Fruit fly (Drosophila melanogaster) whole organism, embryonic: ENCODE measurements around the gene FucTA.
A peak's percentile ranks its signal among the peaks of the same experiment; 100 is the strongest.

Source experiments
- Asciz ChIP-seq: fragments of 200-800 bp; sonication (Bioruptor generic); optimal IDR thresholded peaks from 2 replicates; lab custom pipeline; 2017; ENCODE audit warnings: missing biosample characterization, mild to moderate bottlenecking, missing genetic modification characterization, missing genetic modification reagents
- Bdp1 ChIP-seq: fragments of 200-800 bp; sonication (Bioruptor generic); optimal IDR thresholded peaks from 3 replicates; lab custom pipeline; 2016; ENCODE audit warnings: missing biosample characterization, missing genetic modification characterization
- Bteb2 ChIP-seq: fragments of 200-800 bp; sonication (Bioruptor generic); optimal IDR thresholded peaks from 2 replicates; lab custom pipeline; 2016; ENCODE audit warnings: missing biosample characterization, missing genetic modification characterization
- CG11398 ChIP-seq: fragments of 200-800 bp; sonication (Bioruptor generic); optimal IDR thresholded peaks from 2 replicates; lab custom pipeline; 2016; ENCODE audit warnings: missing biosample characterization, missing genetic modification characterization
- CG12104 ChIP-seq: fragments of 200-800 bp; sonication (Bioruptor generic); optimal IDR thresholded peaks from 3 replicates; lab custom pipeline; 2016; ENCODE audit warnings: missing biosample characterization, missing genetic modification characterization
- CG12744 ChIP-seq: fragments of 200-800 bp; sonication (Bioruptor generic); optimal IDR thresholded peaks from 2 replicates; lab custom pipeline; 2016; ENCODE audit warnings: missing biosample characterization, missing genetic modification characterization
- CG14667 ChIP-seq: fragments of 200-800 bp; sonication (Bioruptor generic); IDR thresholded peaks from 2 replicates; pipeline ENCODE4 v1.3.6; 2022; ENCODE audit warnings: missing biosample characterization, missing genetic modification characterization
- CG15514 ChIP-seq: fragments of 200-800 bp; sonication (Bioruptor generic); optimal IDR thresholded peaks from 3 replicates; lab custom pipeline; 2017; ENCODE audit warnings: missing biosample characterization, missing genetic modification characterization, mild to moderate bottlenecking, moderate library complexity, missing genetic modification reagents
- CG17385 ChIP-seq: fragments of 200-800 bp; sonication (Bioruptor generic); optimal IDR thresholded peaks from 3 replicates; lab custom pipeline; 2018; ENCODE audit warnings: missing biosample characterization, mild to moderate bottlenecking, missing genetic modification characterization
- CG18599 ChIP-seq: fragments of 200-800 bp; sonication (Bioruptor generic); optimal IDR thresholded peaks from 3 replicates; lab custom pipeline; 2017; ENCODE audit warnings: missing biosample characterization, missing genetic modification characterization, mild to moderate bottlenecking, moderate library complexity, missing genetic modification reagents
- CG2116 ChIP-seq: fragments of 200-800 bp; sonication (Bioruptor generic); optimal IDR thresholded peaks from 3 replicates; lab custom pipeline; 2018; ENCODE audit warnings: missing biosample characterization, mild to moderate bottlenecking, missing genetic modification characterization
- CG2712 ChIP-seq: fragments of 200-800 bp; optimal IDR thresholded peaks from 3 replicates; lab custom pipeline; 2019; ENCODE audit warnings: missing biosample characterization, mild to moderate bottlenecking, missing genetic modification characterization, moderate library complexity
- CG3281 ChIP-seq: fragments of 200-800 bp; sonication (Bioruptor generic); optimal IDR thresholded peaks from 3 replicates; lab custom pipeline; 2017; ENCODE audit warnings: missing biosample characterization, mild to moderate bottlenecking, missing genetic modification characterization
- CG33557 ChIP-seq: fragments of 200-800 bp; sonication (Bioruptor generic); optimal IDR thresholded peaks from 2 replicates; lab custom pipeline; 2019; ENCODE audit warnings: missing biosample characterization, mild to moderate bottlenecking, missing genetic modification characterization, moderate library complexity
- CG7786 ChIP-seq: fragments of 200-800 bp; sonication (Bioruptor generic); optimal IDR thresholded peaks from 2 replicates; lab custom pipeline; 2016; ENCODE audit warnings: missing biosample characterization, missing genetic modification characterization
- D19B ChIP-seq: fragments of 200-800 bp; sonication (Bioruptor generic); optimal IDR thresholded peaks from 2 replicates; lab custom pipeline; 2017; ENCODE audit warnings: missing biosample characterization, mild to moderate bottlenecking, missing genetic modification characterization
- Dek ChIP-seq: fragments of 200-800 bp; sonication (Bioruptor generic); optimal IDR thresholded peaks from 3 replicates; lab custom pipeline; 2019; ENCODE audit warnings: missing biosample characterization, mild to moderate bottlenecking, missing genetic modification characterization, moderate library complexity
- Dfd ChIP-seq, 2 experiments: fragments of >200 bp; optimal IDR thresholded peaks; 2 replicates each; lab custom pipeline; 2017; ENCODE audit warnings: missing biosample characterization in 2 of 2, missing genetic modification characterization in 2 of 2
- Dip3 ChIP-seq: fragments of 200-800 bp; sonication (Bioruptor generic); optimal IDR thresholded peaks from 3 replicates; lab custom pipeline; 2016; ENCODE audit warnings: missing biosample characterization, missing genetic modification characterization
- GATAe ChIP-seq: fragments of 200-800 bp; sonication (Bioruptor generic); conservative IDR thresholded peaks from 2 replicates; pipeline ENCODE4 v1.3.6; 2022; ENCODE audit warnings: missing biosample characterization, missing genetic modification characterization
- HLH3B ChIP-seq: fragments of 200-800 bp; sonication (Bioruptor generic); IDR thresholded peaks from 2 replicates; pipeline ENCODE4 v1.3.6; 2022; ENCODE audit warnings: missing biosample characterization, missing genetic modification characterization
- Hsf ChIP-seq: fragments of 200-800 bp; sonication (Bioruptor generic); optimal IDR thresholded peaks from 3 replicates; lab custom pipeline; 2016; ENCODE audit warnings: missing biosample characterization, missing genetic modification characterization
- MBD-R2 ChIP-seq: fragments of 200-800 bp; sonication (Bioruptor generic); IDR thresholded peaks from 2 replicates; pipeline ENCODE4 v1.3.6; 2022; ENCODE audit warnings: missing biosample characterization, missing genetic modification characterization
- NC2α ChIP-seq: fragments of 200-800 bp; sonication (Bioruptor generic); optimal IDR thresholded peaks from 2 replicates; lab custom pipeline; 2016; ENCODE audit warnings: missing biosample characterization, missing genetic modification characterization
- Nf-YA ChIP-seq: fragments of 200-800 bp; sonication (Bioruptor generic); IDR thresholded peaks from 2 replicates; pipeline ENCODE4 v1.3.6; 2022; ENCODE audit warnings: missing biosample characterization, missing genetic modification characterization
- Opbp ChIP-seq: fragments of 200-800 bp; sonication (Bioruptor generic); IDR thresholded peaks from 3 replicates; pipeline ENCODE4 v1.3.6; 2022; ENCODE audit warnings: missing biosample characterization, missing genetic modification characterization; ENCODE audit not compliant: partially characterized antibody
- Trl ChIP-seq, 3 experiments: fragments of >200 bp in 2 of 3; fragments of 200-800 bp in 1 of 3; sonication (Bioruptor generic) in 1 of 3; optimal IDR thresholded peaks; 2 replicates in 1 of 3; 3 replicates in 2 of 3; lab custom pipeline; 2016 to 2017; ENCODE audit warnings: missing biosample characterization in 1 of 3, missing genetic modification characterization in 1 of 3
- aop ChIP-seq: fragments of 200-800 bp; sonication (Bioruptor generic); IDR thresholded peaks from 2 replicates; pipeline ENCODE4 v1.3.6; 2022; ENCODE audit warnings: missing biosample characterization, missing genetic modification characterization
- chif ChIP-seq, 2 experiments: fragments of 200-800 bp; sonication (Bioruptor generic); optimal IDR thresholded peaks; 3 replicates each; lab custom pipeline; 2016; ENCODE audit warnings: missing biosample characterization in 2 of 2, missing genetic modification characterization in 2 of 2
- crc ChIP-seq: fragments of 200-800 bp; sonication (Bioruptor generic); optimal IDR thresholded peaks from 2 replicates; lab custom pipeline; 2016; ENCODE audit warnings: missing biosample characterization, missing genetic modification characterization
- croc ChIP-seq: fragments of 200-800 bp; sonication (Bioruptor generic); conservative IDR thresholded peaks from 3 replicates; pipeline ENCODE4 v1.3.6; 2022; ENCODE audit warnings: missing biosample characterization, missing genetic modification characterization
- da ChIP-seq: fragments of 200-800 bp; sonication (Bioruptor generic); optimal IDR thresholded peaks from 2 replicates; lab custom pipeline; 2016; ENCODE audit warnings: missing biosample characterization, missing genetic modification characterization
- dimm ChIP-seq: fragments of 200-800 bp; sonication (Bioruptor generic); IDR thresholded peaks from 2 replicates; pipeline ENCODE4 v1.3.6; 2022; ENCODE audit warnings: missing biosample characterization, missing genetic modification characterization
- dysf ChIP-seq: fragments of 200-800 bp; sonication (Bioruptor generic); IDR thresholded peaks from 3 replicates; pipeline ENCODE4 v1.3.6; 2022; ENCODE audit warnings: missing biosample characterization, missing genetic modification characterization
- fd3F ChIP-seq: fragments of 200-800 bp; sonication (Bioruptor generic); optimal IDR thresholded peaks from 2 replicates; lab custom pipeline; 2018; ENCODE audit warnings: missing biosample characterization, mild to moderate bottlenecking, missing genetic modification characterization, moderate library complexity
- fd64A ChIP-seq: fragments of 200-800 bp; sonication (Bioruptor generic); optimal IDR thresholded peaks from 3 replicates; lab custom pipeline; 2018; ENCODE audit warnings: missing biosample characterization, mild to moderate bottlenecking, missing genetic modification characterization
- fd96Cb ChIP-seq: fragments of 200-800 bp; sonication (Bioruptor generic); optimal IDR thresholded peaks from 2 replicates; lab custom pipeline; 2018; ENCODE audit warnings: missing biosample characterization, mild to moderate bottlenecking, missing genetic modification characterization, moderate library complexity
- fu2 ChIP-seq: fragments of 200-800 bp; sonication (Bioruptor generic); optimal IDR thresholded peaks from 2 replicates; lab custom pipeline; 2016; ENCODE audit warnings: missing biosample characterization, missing genetic modification characterization
- grau ChIP-seq: fragments of 200-800 bp; optimal IDR thresholded peaks from 3 replicates; lab custom pipeline; 2019; ENCODE audit warnings: missing biosample characterization, mild to moderate bottlenecking, missing genetic modification characterization, moderate library complexity
- mam ChIP-seq: fragments of 200-800 bp; sonication (Bioruptor generic); optimal IDR thresholded peaks from 3 replicates; lab custom pipeline; 2016; ENCODE audit warnings: missing biosample characterization, missing genetic modification characterization
- odd ChIP-seq: fragments of 200-800 bp; sonication (Bioruptor generic); optimal IDR thresholded peaks from 2 replicates; lab custom pipeline; 2017; ENCODE audit warnings: missing biosample characterization, mild to moderate bottlenecking, missing genetic modification characterization
- pros ChIP-seq: fragments of 200-800 bp; sonication (Bioruptor generic); optimal IDR thresholded peaks from 3 replicates; lab custom pipeline; 2019; ENCODE audit warnings: missing biosample characterization, mild to moderate bottlenecking, missing genetic modification characterization, moderate library complexity
- pum ChIP-seq: fragments of 200-800 bp; sonication (Bioruptor generic); optimal IDR thresholded peaks from 2 replicates; lab custom pipeline; 2016; ENCODE audit warnings: missing biosample characterization, missing genetic modification characterization
- repo ChIP-seq: fragments of 200-800 bp; sonication (Bioruptor generic); optimal IDR thresholded peaks from 2 replicates; lab custom pipeline; 2016; ENCODE audit warnings: missing biosample characterization, missing genetic modification characterization
- slbo ChIP-seq: fragments of 200-800 bp; sonication (Bioruptor generic); IDR thresholded peaks from 2 replicates; pipeline ENCODE4 v1.3.6; 2022; ENCODE audit warnings: missing biosample characterization, missing genetic modification characterization
- sna ChIP-seq: fragments of 200-800 bp; sonication (Bioruptor generic); IDR thresholded peaks from 2 replicates; pipeline ENCODE4 v1.3.6; 2022; ENCODE audit warnings: missing biosample characterization, missing genetic modification characterization; ENCODE audit not compliant: partially characterized antibody
- tll ChIP-seq, 2 experiments: fragments of 200-800 bp in 1 of 2; fragments of >200 bp in 1 of 2; sonication (Bioruptor generic) in 1 of 2; optimal IDR thresholded peaks; 2 replicates each; lab custom pipeline; 2017 to 2019; ENCODE audit warnings: missing biosample characterization in 2 of 2, missing genetic modification characterization in 2 of 2, mild to moderate bottlenecking in 1 of 2, moderate library complexity in 1 of 2
- trem ChIP-seq: fragments of 200-800 bp; optimal IDR thresholded peaks from 3 replicates; lab custom pipeline; 2019; ENCODE audit warnings: missing biosample characterization, mild to moderate bottlenecking, missing genetic modification characterization, moderate library complexity

The FucTA gene

dm6 chr3L:15158330-15159114, 11.6 kb downstream of the FucTA start, which contains the start of the genes Msh6 and Prp31 (continued):
- TF ChIP-seq GATAe (GFP tag; lab: Robert Waterston, UW): no peak
- peak; percentile 55 for TF ChIP-seq CG18599 (GFP tag; lab: Kevin White, UChicago)
- no peak; the same call in 1 of the 2 replicates for TF ChIP-seq MBD-R2
- TF ChIP-seq HLH3B: peak; percentile 60; the same call in 1 of the 2 replicates
- TF ChIP-seq crc (GFP tag; lab: Kevin White, UChicago): peak; percentile 36
- peak; percentile 57 for TF ChIP-seq CG3281 (GFP tag; lab: Kevin White, UChicago)
- TF ChIP-seq Dfd (GFP tag; optimal IDR thresholded peaks at IDR 0.05; lab: Kevin White, UChicago): no peak
- no peak for TF ChIP-seq Asciz (GFP tag; lab: Kevin White, UChicago)
- peak; percentile 67 for TF ChIP-seq fu2 (GFP tag; lab: Kevin White, UChicago)
- peak; percentile 79 for TF ChIP-seq mam (GFP tag; lab: Kevin White, UChicago)
- TF ChIP-seq sna (GFP tag; lab: Robert Waterston, UW): no peak
- TF ChIP-seq Trl (optimal IDR thresholded peaks at IDR 0.05; lab: Kevin White, UChicago): no peak
- TF ChIP-seq Trl (GFP tag; optimal IDR thresholded peaks at IDR 0.05; lab: Kevin White, UChicago): no peak
- no peak for TF ChIP-seq Opbp (GFP tag; lab: Robert Waterston, UW)
- TF ChIP-seq croc (GFP tag; lab: Robert Waterston, UW): peak; percentile 60
- no peak for TF ChIP-seq da (GFP tag; lab: Kevin White, UChicago)
- peak; percentile 13 for TF ChIP-seq NC2α (GFP tag; lab: Kevin White, UChicago)
- TF ChIP-seq trem (tag; lab: Kevin White, UChicago): peak; percentile 53
- TF ChIP-seq CG2712: peak; percentile 59
- peak in 1 of 2 experiments; percentile 15 for TF ChIP-seq tll (GFP tag; optimal IDR thresholded peaks at IDR 0.05; lab: Kevin White, UChicago)
- TF ChIP-seq dysf (GFP tag; lab: Robert Waterston, UW): peak; percentile 72; the same call in 2 of the 3 replicates
- TF ChIP-seq fd64A (GFP tag; lab: Kevin White, UChicago): no peak
- TF ChIP-seq Dek (tag; lab: Kevin White, UChicago): peak; percentile 30
- peak; percentile 77 for TF ChIP-seq CG7786 (GFP tag; lab: Kevin White, UChicago)
- no peak for TF ChIP-seq Nf-YA (GFP tag; lab: Robert Waterston, UW)
- no peak for TF ChIP-seq odd
- peak; percentile 59 for TF ChIP-seq CG17385 (GFP tag; lab: Kevin White, UChicago)
- TF ChIP-seq fd96Cb (tag; lab: Kevin White, UChicago): peak; percentile 79
- TF ChIP-seq Dip3 (GFP tag; lab: Kevin White, UChicago): peak; percentile 70
- peak; percentile 38; the same call in 1 of the 2 replicates for TF ChIP-seq CG14667
- peak; percentile 86 for TF ChIP-seq Hsf (GFP tag; lab: Kevin White, UChicago)
- peak; percentile 43 for TF ChIP-seq CG2116
- peak; percentile 82 for TF ChIP-seq grau (tag; lab: Kevin White, UChicago)
- peak; percentile 69 for TF ChIP-seq pum (GFP tag; lab: Kevin White, UChicago)
- no peak for TF ChIP-seq repo (GFP tag; lab: Kevin White, UChicago)
- no peak for TF ChIP-seq Bdp1 (GFP tag; lab: Kevin White, UChicago)
- TF ChIP-seq D19B: peak; percentile 61
- peak; percentile 65 for TF ChIP-seq CG33557 (GFP tag; lab: Kevin White, UChicago)
- no peak for TF ChIP-seq aop (GFP tag; lab: Robert Waterston, UW)
- TF ChIP-seq fd3F (GFP tag; lab: Kevin White, UChicago): peak; percentile 73
- peak; percentile 64 for TF ChIP-seq CG12104 (GFP tag; lab: Kevin White, UChicago)
- TF ChIP-seq slbo: peak; percentile 79
- TF ChIP-seq Bteb2 (GFP tag; lab: Kevin White, UChicago): peak; percentile 62
- TF ChIP-seq pros (GFP tag; lab: Kevin White, UChicago): no peak
- TF ChIP-seq CG11398 (GFP tag; lab: Kevin White, UChicago): no peak
- TF ChIP-seq CG12744 (GFP tag; lab: Kevin White, UChicago): peak; percentile 37
- TF ChIP-seq dimm (GFP tag; lab: Robert Waterston, UW): peak; percentile 47; the same call in 1 of the 2 replicates
- TF ChIP-seq CG15514 (GFP tag; lab: Kevin White, UChicago): peak; percentile 14
- TF ChIP-seq chif (GFP tag; optimal IDR thresholded peaks at IDR 0.05; lab: Kevin White, UChicago): peak; percentile 5 to 75
